Fruit fly (Drosophila melanogaster) whole organism, adult: ENCODE results near the gene Mst89B.

Source experiments
- CG11617 ChIP-seq: fragments of 200-800 bp; sonication (Bioruptor generic); optimal IDR thresholded peaks from 2 replicates; lab custom pipeline; 2017; ENCODE audit warnings: mild to moderate bottlenecking, missing biosample characterization, missing genetic modification reagents, missing genetic modification characterization
- CG12768 ChIP-seq: fragments of 200-800 bp; sonication (Bioruptor generic); optimal IDR thresholded peaks from 2 replicates; lab custom pipeline; 2017; ENCODE audit warnings: missing biosample characterization, missing genetic modification characterization, mild to moderate bottlenecking, moderate library complexity, missing genetic modification reagents
- CG14711 ChIP-seq: fragments of 200-800 bp; sonication (Bioruptor generic); optimal IDR thresholded peaks from 2 replicates; lab custom pipeline; 2018; ENCODE audit warnings: missing biosample characterization, mild to moderate bottlenecking, missing genetic modification characterization, moderate library complexity
- CG1620 ChIP-seq: fragments of 200-800 bp; sonication (Bioruptor generic); optimal IDR thresholded peaks from 2 replicates; lab custom pipeline; 2016; ENCODE audit warnings: missing biosample characterization, missing genetic modification characterization
- CG33017 ChIP-seq: fragments of 200-800 bp; sonication (Bioruptor generic); optimal IDR thresholded peaks from 2 replicates; lab custom pipeline; 2018; ENCODE audit warnings: missing biosample characterization, mild to moderate bottlenecking, missing genetic modification characterization, moderate library complexity
- CG5204 ChIP-seq: fragments of 200-800 bp; sonication (Bioruptor generic); optimal IDR thresholded peaks from 2 replicates; lab custom pipeline; 2016; ENCODE audit warnings: missing biosample characterization, missing genetic modification characterization
- CG7045 ChIP-seq: fragments of 200-800 bp; sonication (Bioruptor generic); optimal IDR thresholded peaks from 2 replicates; lab custom pipeline; 2017; ENCODE audit warnings: missing biosample characterization, mild to moderate bottlenecking, missing genetic modification characterization
- CG7101 ChIP-seq: fragments of 200-800 bp; sonication (Bioruptor generic); optimal IDR thresholded peaks from 2 replicates; lab custom pipeline; 2018; ENCODE audit warnings: missing biosample characterization, mild to moderate bottlenecking, missing genetic modification characterization, moderate library complexity
- Clk ChIP-seq: fragments of 200-800 bp; sonication (Bioruptor generic); optimal IDR thresholded peaks from 2 replicates; lab custom pipeline; 2017; ENCODE audit warnings: missing biosample characterization, missing genetic modification characterization
- Crg-1 ChIP-seq: fragments of 200-800 bp; sonication (Bioruptor generic); optimal IDR thresholded peaks from 2 replicates; lab custom pipeline; 2016; ENCODE audit warnings: missing biosample characterization, missing genetic modification characterization
- Hr96 ChIP-seq: fragments of 200-800 bp; sonication (Bioruptor generic); optimal IDR thresholded peaks from 2 replicates; lab custom pipeline; 2016; ENCODE audit warnings: missing biosample characterization, missing genetic modification characterization
- Mnt ChIP-seq: fragments of 200-800 bp; sonication (Bioruptor generic); optimal IDR thresholded peaks from 2 replicates; lab custom pipeline; 2016; ENCODE audit warnings: missing biosample characterization, mild to moderate bottlenecking, missing genetic modification characterization
- bab1 ChIP-seq: fragments of 200-800 bp; sonication (Bioruptor generic); optimal IDR thresholded peaks from 3 replicates; lab custom pipeline; 2019; ENCODE audit warnings: missing biosample characterization, mild to moderate bottlenecking, missing genetic modification characterization, moderate library complexity
- cic ChIP-seq: fragments of 200-800 bp; sonication (Bioruptor generic); optimal IDR thresholded peaks from 2 replicates; lab custom pipeline; 2017; ENCODE audit warnings: missing biosample characterization, mild to moderate bottlenecking, missing genetic modification characterization, moderate library complexity
- cnc ChIP-seq, 2 experiments: fragments of >200 bp; optimal IDR thresholded peaks; 2 replicates each; lab custom pipeline; 2017
- kay ChIP-seq: fragments of 200-800 bp; sonication (Bioruptor generic); peaks from one replicate; lab custom pipeline; 2016; ENCODE audit warnings: missing biosample characterization, missing genetic modification characterization, borderline replicate concordance
- ovo ChIP-seq: fragments of 200-800 bp; sonication (Bioruptor generic); optimal IDR thresholded peaks from 2 replicates; lab custom pipeline; 2016; ENCODE audit warnings: missing biosample characterization, missing genetic modification characterization
- pad ChIP-seq: fragments of 200-800 bp; sonication (Bioruptor generic); optimal IDR thresholded peaks from 3 replicates; lab custom pipeline; 2017; ENCODE audit warnings: missing biosample characterization, missing genetic modification characterization, mild to moderate bottlenecking, moderate library complexity, missing genetic modification reagents
- tj ChIP-seq: fragments of 200-800 bp; sonication (Bioruptor generic); optimal IDR thresholded peaks from 3 replicates; lab custom pipeline; 2017; ENCODE audit warnings: missing biosample characterization, mild to moderate bottlenecking, missing genetic modification characterization, moderate library complexity
- toe ChIP-seq: fragments of 200-800 bp; sonication (Bioruptor generic); optimal IDR thresholded peaks from 2 replicates; lab custom pipeline; 2016; ENCODE audit warnings: missing biosample characterization, missing genetic modification characterization

Gene Mst89B

DNA sequence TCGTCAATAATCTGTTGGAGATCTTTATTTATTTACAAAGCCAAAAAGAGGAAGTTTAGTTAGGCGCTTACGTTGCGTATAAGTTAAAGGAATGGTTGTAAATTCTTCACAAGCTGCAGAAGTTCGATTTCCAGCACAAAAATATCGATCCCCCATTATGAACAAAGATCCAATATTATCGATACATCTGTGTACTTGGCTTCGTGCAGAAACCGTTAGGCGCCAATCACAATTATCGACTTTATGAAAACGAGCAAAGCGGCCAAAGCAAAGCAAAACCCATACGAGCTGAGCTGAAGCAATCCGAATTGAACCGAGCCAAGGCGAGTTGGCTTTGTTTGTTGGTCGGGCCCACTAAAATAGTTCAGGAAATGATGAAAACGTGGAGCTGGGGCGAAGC, 41.5 kb upstream of the Mst89B start, which contains the start of gene tara:
tara (plus strand) TSS at position 301 of the 400 bp plus-strand sequence.
- TF ChIP-seq cnc (optimal IDR thresholded peaks at IDR 0.05; lab: Kevin White, UChicago): no peak

DNA sequence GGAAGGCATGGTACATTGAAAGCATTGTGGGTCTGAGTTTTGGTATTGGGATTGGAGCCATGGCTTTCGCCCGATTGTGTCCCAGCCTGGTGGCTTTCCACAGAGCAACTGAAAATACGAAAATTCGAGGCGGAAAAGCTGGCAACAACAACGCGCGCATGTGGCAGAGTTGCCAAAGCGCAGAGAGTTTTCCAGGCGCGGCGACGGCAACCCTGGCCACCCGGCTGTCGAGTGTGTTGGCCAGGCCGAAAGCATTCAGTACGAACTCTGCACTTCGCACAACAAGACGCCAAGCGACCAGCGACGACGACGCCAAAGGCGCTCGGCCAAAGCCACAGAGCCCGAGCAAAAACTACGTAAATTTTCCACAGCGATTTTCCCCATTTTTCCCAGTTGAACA, 41.1 kb upstream of the Mst89B start:
- TF ChIP-seq Crg-1 (no peak), CG12768 (no peak), bab1 (GFP tag; lab: Kevin White, UChicago) (no peak), CG7101 (tag; lab: Kevin White, UChicago) (no peak), CG7045 (GFP tag; lab: Kevin White, UChicago) (peak; percentile 1), ovo (no peak), Clk (GFP tag; lab: Kevin White, UChicago) (no peak), CG14711 (tag; lab: Kevin White, UChicago) (peak; percentile 85), cic (no peak)

DNA sequence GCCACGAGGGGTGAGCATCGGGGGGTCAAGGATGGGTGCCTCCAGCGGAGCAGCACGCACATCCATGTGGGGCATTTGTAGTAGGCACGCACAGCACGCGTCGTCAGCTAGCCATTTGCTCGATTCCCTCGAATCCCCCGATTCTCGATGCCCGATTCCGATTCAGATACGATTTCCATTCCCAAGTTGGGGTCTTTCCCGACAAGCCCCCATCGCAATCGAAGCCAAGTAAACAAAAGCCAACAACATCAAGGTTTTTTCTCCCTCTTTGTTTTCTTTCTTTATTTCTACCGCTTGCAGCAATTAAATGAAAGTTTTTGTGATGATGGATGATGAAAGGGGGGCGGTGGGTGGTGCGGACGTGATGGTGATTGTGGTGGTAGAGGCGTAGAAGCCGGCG, 39.7 kb upstream of the Mst89B start:
- TF ChIP-seq toe (GFP tag; lab: Kevin White, UChicago): no peak

DNA sequence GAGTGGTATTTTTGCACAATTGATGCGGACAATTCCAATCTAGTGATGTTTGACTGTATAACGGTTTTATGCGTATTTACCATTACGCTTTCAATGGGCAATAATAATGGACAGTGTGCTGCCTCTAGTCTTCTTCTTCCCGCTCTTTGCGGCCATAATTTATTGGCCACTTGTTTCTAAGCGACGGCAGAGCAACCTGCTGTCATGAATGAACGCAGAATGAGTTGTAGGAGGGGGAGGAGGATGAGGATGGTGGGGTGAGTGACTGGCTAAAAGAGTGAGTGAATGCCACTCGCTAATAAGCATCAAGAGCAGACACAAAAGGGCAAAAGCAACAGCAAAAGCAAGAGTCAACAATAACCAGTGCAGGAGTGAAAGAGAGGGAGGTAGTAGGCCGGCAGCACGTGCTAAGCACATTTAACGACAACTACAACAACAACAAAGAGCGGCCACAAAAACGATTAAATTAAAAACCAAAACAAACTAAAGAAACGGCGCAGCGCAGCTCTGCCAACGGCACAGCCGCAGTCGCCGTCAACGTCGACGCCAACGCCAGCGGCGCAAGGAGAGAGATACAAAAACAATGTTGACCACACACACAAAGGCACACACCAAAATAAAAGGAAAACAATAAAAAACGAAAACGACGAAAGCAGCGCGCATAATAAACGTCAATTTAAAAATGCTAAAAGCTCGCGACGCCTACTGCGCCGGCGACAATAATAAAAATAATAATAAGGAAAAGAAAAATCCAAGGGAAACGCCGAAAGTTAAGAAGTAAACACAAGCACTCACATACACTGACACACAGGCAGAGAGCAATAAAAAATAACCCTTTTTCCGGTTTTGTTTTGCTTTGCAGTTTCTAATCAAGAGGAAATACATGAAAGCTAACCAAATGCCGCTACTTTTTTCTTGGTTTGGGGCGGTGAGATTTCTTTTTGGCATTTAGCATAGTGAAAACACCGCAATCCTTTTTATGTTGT, 37.8 kb upstream of the Mst89B start:
- TF ChIP-seq cic (peak; percentile 56), Clk (GFP tag; lab: Kevin White, UChicago) (no peak), CG33017 (tag; lab: Kevin White, UChicago) (no peak), CG7101 (tag; lab: Kevin White, UChicago) (no peak), Hr96 (no peak), kay (peak; percentile 70), tj (GFP tag; lab: Kevin White, UChicago) (peak; percentile 44), ovo (no peak), bab1 (GFP tag; lab: Kevin White, UChicago) (no peak), toe (GFP tag; lab: Kevin White, UChicago) (no peak), Mnt (GFP tag; lab: Kevin White, UChicago) (peak; percentile 74), pad (GFP tag; lab: Kevin White, UChicago) (no peak), CG11617 (GFP tag; lab: Kevin White, UChicago) (no peak), Crg-1 (no peak), CG12768 (no peak), CG1620 (no peak)

DNA sequence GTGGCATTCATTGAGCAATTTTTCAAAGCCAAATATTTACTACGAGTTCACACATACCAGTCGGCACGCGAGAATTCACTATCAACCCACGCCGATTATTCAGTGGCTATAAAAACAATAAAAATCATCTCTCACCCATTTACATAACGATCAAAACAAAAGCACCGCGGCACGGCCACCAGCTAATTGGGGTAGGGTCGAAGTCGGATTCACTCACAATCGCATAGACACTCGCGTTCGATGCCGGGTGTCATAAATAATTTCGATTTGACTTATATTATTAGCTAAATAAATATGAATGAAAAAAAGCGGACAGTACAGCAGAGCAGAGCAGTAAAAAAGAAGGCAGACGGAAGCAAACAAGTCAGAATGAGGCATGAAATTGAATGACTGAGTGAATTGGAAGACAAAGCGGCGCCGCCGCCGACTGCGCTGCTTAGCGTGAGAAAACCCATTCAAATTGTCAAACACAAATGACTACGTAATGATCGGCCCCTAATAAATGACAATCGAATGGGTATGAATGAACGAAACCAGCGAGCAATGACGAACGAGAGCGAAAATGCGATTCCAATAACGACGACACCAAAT, 36.6 kb upstream of the Mst89B start:
- TF ChIP-seq cic (peak; percentile 96), kay (peak; percentile 95), Hr96 (no peak), CG1620 (no peak), CG7045 (GFP tag; lab: Kevin White, UChicago) (no peak), CG12768 (peak; percentile 29), toe (GFP tag; lab: Kevin White, UChicago) (no peak), CG33017 (tag; lab: Kevin White, UChicago) (no peak), tj (GFP tag; lab: Kevin White, UChicago) (peak; percentile 4), cnc (optimal IDR thresholded peaks at IDR 0.05; lab: Kevin White, UChicago) (peak in 1 of 2 experiments; percentile 4), Mnt (GFP tag; lab: Kevin White, UChicago) (peak; percentile 25)

DNA sequence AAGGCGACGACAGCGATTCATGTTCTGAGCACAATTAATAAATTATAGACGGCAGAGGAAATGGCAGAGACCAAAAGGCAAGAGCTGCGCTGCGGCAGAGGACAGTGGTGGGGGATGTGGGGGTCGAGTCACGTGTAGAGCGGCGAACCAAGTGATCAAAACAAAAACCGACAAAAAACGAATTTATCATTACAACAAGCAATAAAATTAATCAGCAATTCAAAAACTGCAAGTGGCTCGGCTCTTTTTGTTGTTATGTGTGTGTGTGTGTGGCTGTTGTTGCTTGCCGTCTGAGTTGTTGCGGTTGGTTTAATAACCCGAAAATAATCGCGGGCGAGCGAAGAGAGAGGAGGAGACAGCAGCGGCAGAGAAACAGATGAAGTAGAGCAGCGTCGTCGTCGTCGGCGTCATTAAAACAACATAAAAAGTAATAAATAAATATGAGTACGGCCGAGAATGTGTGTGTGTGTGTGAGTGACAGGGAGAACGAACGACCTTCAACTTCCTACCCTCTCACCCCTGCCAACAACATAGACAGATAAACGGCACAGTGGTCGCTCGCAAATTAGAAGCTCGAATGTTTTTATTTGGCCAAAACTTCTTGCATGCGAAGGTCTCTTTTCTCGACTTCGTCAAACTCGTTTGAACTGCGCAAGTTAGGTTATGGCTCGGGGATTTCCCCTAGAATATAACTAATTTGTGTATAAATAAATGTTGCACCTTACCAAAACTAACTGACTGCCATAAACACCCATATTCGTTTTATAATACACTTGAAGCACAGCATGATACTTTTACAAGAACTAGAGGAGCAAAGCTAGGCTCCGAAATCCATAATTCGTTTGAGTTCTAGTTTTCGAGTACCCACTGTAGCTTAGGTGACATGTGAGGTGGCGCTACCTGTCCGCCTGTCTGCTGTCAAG, 35.2 kb upstream of the Mst89B start:
- peak; percentile 93 for TF ChIP-seq tj (GFP tag; lab: Kevin White, UChicago)
- TF ChIP-seq bab1 (GFP tag; lab: Kevin White, UChicago): peak; percentile 68
- peak; percentile 18 for TF ChIP-seq CG7101 (tag; lab: Kevin White, UChicago)
- peak; percentile 15 for TF ChIP-seq Clk (GFP tag; lab: Kevin White, UChicago)
- no peak for TF ChIP-seq ovo
- TF ChIP-seq CG14711 (tag; lab: Kevin White, UChicago): peak; percentile 19
- peak; percentile 49 for TF ChIP-seq CG11617 (GFP tag; lab: Kevin White, UChicago)
- peak; percentile 65 for TF ChIP-seq Hr96
- no peak for TF ChIP-seq CG12768
- peak; percentile 81 for TF ChIP-seq cic
- TF ChIP-seq kay: no peak
- peak; percentile 55 for TF ChIP-seq Crg-1
- TF ChIP-seq pad (GFP tag; lab: Kevin White, UChicago): peak; percentile 35
- TF ChIP-seq CG5204 (GFP tag; lab: Kevin White, UChicago): peak; percentile 67
- peak; percentile 41 for TF ChIP-seq CG1620
- peak; percentile 13 for TF ChIP-seq toe (GFP tag; lab: Kevin White, UChicago)
- TF ChIP-seq cnc (optimal IDR thresholded peaks at IDR 0.05; lab: Kevin White, UChicago): no peak
- peak; percentile 93 for TF ChIP-seq Mnt (GFP tag; lab: Kevin White, UChicago)
- peak; percentile 8 for TF ChIP-seq CG33017 (tag; lab: Kevin White, UChicago)
- peak; percentile 68 for TF ChIP-seq CG7045 (GFP tag; lab: Kevin White, UChicago)
